Fruit fly (Drosophila melanogaster) whole organism, embryonic: ENCODE results near the gene Acn.

Experiments
- Abd-B ChIP-seq: fragments of 200-800 bp; sonication (Bioruptor generic); optimal IDR thresholded peaks from 2 replicates; lab custom pipeline; 2018; ENCODE audit warnings: missing biosample characterization, mild to moderate bottlenecking, missing genetic modification characterization, moderate library complexity
- Awh ChIP-seq: fragments of 200-800 bp; sonication (Bioruptor generic); IDR thresholded peaks from 2 replicates; pipeline ENCODE4, ENCODE4 v1.3.6; 2022; ENCODE audit warnings: missing biosample characterization, missing genetic modification characterization
- CG1024 ChIP-seq: fragments of 200-800 bp; sonication (Bioruptor generic); IDR thresholded peaks from 2 replicates; pipeline ENCODE4 v1.3.6; 2022; ENCODE audit warnings: missing biosample characterization, missing genetic modification characterization
- CG10321 ChIP-seq: fragments of 200-800 bp; sonication (Bioruptor generic); IDR thresholded peaks from 2 replicates; pipeline ENCODE4 v1.3.6; 2022; ENCODE audit warnings: missing biosample characterization, missing genetic modification characterization
- CG10959 ChIP-seq: fragments of 200-800 bp; sonication (Bioruptor generic); IDR thresholded peaks from 2 replicates; pipeline ENCODE4 v1.3.6; 2022; ENCODE audit warnings: missing biosample characterization, missing genetic modification characterization
- CG10979 ChIP-seq: fragments of 200-800 bp; sonication (Bioruptor generic); optimal IDR thresholded peaks from 2 replicates; lab custom pipeline; 2018; ENCODE audit warnings: missing biosample characterization, mild to moderate bottlenecking, missing genetic modification characterization, moderate library complexity
- CG11093 ChIP-seq: fragments of 200-800 bp; sonication (Bioruptor generic); IDR thresholded peaks from 3 replicates; pipeline ENCODE4 v1.3.6; 2022; ENCODE audit warnings: missing biosample characterization, missing genetic modification characterization
- CG12299 ChIP-seq: fragments of 200-800 bp; sonication (Bioruptor generic); optimal IDR thresholded peaks from 2 replicates; lab custom pipeline; 2018; ENCODE audit warnings: missing biosample characterization, mild to moderate bottlenecking, missing genetic modification characterization
- CG3163 ChIP-seq: fragments of 200-800 bp; sonication (Bioruptor generic); optimal IDR thresholded peaks from 3 replicates; lab custom pipeline; 2016; ENCODE audit warnings: missing biosample characterization, missing genetic modification characterization
- CG3281 ChIP-seq: fragments of 200-800 bp; sonication (Bioruptor generic); optimal IDR thresholded peaks from 3 replicates; lab custom pipeline; 2017; ENCODE audit warnings: missing biosample characterization, mild to moderate bottlenecking, missing genetic modification characterization
- CG4328 ChIP-seq: fragments of 200-800 bp; sonication (Bioruptor generic); optimal IDR thresholded peaks from 3 replicates; lab custom pipeline; 2017; ENCODE audit warnings: missing biosample characterization, missing genetic modification reagents, missing genetic modification characterization
- CG4730 ChIP-seq: fragments of 200-800 bp; sonication (Bioruptor generic); IDR thresholded peaks from 2 replicates; pipeline ENCODE4 v1.3.6; 2022; ENCODE audit warnings: missing biosample characterization, missing genetic modification characterization
- CG6791 ChIP-seq: fragments of 200-800 bp; sonication (Bioruptor generic); IDR thresholded peaks from 3 replicates; pipeline ENCODE4 v1.3.6; 2022; ENCODE audit warnings: missing biosample characterization, missing genetic modification characterization; ENCODE audit not compliant: partially characterized antibody
- CG9727 ChIP-seq: fragments of 200-800 bp; sonication (Bioruptor generic); optimal IDR thresholded peaks from 3 replicates; lab custom pipeline; 2017; ENCODE audit warnings: missing biosample characterization, mild to moderate bottlenecking, missing genetic modification characterization
- CTCF ChIP-seq: fragments of 200-800 bp; sonication (Bioruptor generic); optimal IDR thresholded peaks from 2 replicates; lab custom pipeline; 2017; ENCODE audit warnings: missing biosample characterization, mild to moderate bottlenecking, missing genetic modification characterization, moderate library complexity
- Deaf1 ChIP-seq: fragments of 200-800 bp; optimal IDR thresholded peaks from 3 replicates; lab custom pipeline; 2019; ENCODE audit warnings: missing biosample characterization, mild to moderate bottlenecking, missing genetic modification characterization, moderate library complexity
- Dek ChIP-seq: fragments of 200-800 bp; sonication (Bioruptor generic); optimal IDR thresholded peaks from 3 replicates; lab custom pipeline; 2019; ENCODE audit warnings: missing biosample characterization, mild to moderate bottlenecking, missing genetic modification characterization, moderate library complexity
- Ets97D ChIP-seq: fragments of 200-800 bp; sonication (Bioruptor generic); optimal IDR thresholded peaks from 3 replicates; lab custom pipeline; 2016; ENCODE audit warnings: missing biosample characterization, missing genetic modification characterization
- Fer3 ChIP-seq: fragments of 200-800 bp; sonication (Bioruptor generic); optimal IDR thresholded peaks from 2 replicates; lab custom pipeline; 2018; ENCODE audit warnings: missing biosample characterization, mild to moderate bottlenecking, missing genetic modification characterization, moderate library complexity
- HLH3B ChIP-seq: fragments of 200-800 bp; sonication (Bioruptor generic); IDR thresholded peaks from 2 replicates; pipeline ENCODE4 v1.3.6; 2022; ENCODE audit warnings: missing biosample characterization, missing genetic modification characterization
- MBD-R2 ChIP-seq: fragments of 200-800 bp; sonication (Bioruptor generic); IDR thresholded peaks from 2 replicates; pipeline ENCODE4 v1.3.6; 2022; ENCODE audit warnings: missing biosample characterization, missing genetic modification characterization
- Mes4 ChIP-seq: fragments of 200-800 bp; sonication (Bioruptor generic); optimal IDR thresholded peaks from 2 replicates; lab custom pipeline; 2016; ENCODE audit warnings: missing biosample characterization, missing genetic modification characterization
- Optix ChIP-seq: fragments of 200-800 bp; sonication (Bioruptor generic); IDR thresholded peaks from 3 replicates; pipeline ENCODE4 v1.3.6; 2022; ENCODE audit warnings: missing biosample characterization, missing genetic modification characterization
- Ptx1 ChIP-seq: fragments of 200-800 bp; sonication (Bioruptor generic); IDR thresholded peaks from 2 replicates; pipeline ENCODE4 v1.3.6; 2022; ENCODE audit warnings: missing biosample characterization, missing genetic modification characterization
- Rx ChIP-seq: fragments of 200-800 bp; sonication (Bioruptor generic); IDR thresholded peaks from 2 replicates; pipeline ENCODE4 v1.3.6; 2022; ENCODE audit warnings: missing biosample characterization, missing genetic modification characterization
- Sox100B ChIP-seq: fragments of 200-800 bp; sonication (Bioruptor generic); optimal IDR thresholded peaks from 3 replicates; lab custom pipeline; 2018; ENCODE audit warnings: missing biosample characterization, mild to moderate bottlenecking, missing genetic modification characterization
- bab2 ChIP-seq: fragments of 200-800 bp; sonication (Bioruptor generic); optimal IDR thresholded peaks from 2 replicates; lab custom pipeline; 2016; ENCODE audit warnings: missing biosample characterization, missing genetic modification characterization
- br ChIP-seq: fragments of >200 bp; optimal IDR thresholded peaks from 2 replicates; lab custom pipeline; 2017
- cas ChIP-seq: fragments of 200-800 bp; sonication (Bioruptor generic); IDR thresholded peaks from 2 replicates; pipeline ENCODE4 v1.3.6; 2022; ENCODE audit warnings: missing biosample characterization, missing genetic modification characterization
- chn ChIP-seq: fragments of 200-800 bp; sonication (Bioruptor generic); optimal IDR thresholded peaks from 2 replicates; lab custom pipeline; 2016; ENCODE audit warnings: missing biosample characterization, missing genetic modification characterization
- croc ChIP-seq: fragments of 200-800 bp; sonication (Bioruptor generic); conservative IDR thresholded peaks from 3 replicates; pipeline ENCODE4 v1.3.6; 2022; ENCODE audit warnings: missing biosample characterization, missing genetic modification characterization
- disco-r ChIP-seq: fragments of 200-800 bp; sonication (Bioruptor generic); optimal IDR thresholded peaks from 2 replicates; lab custom pipeline; 2016; ENCODE audit warnings: missing biosample characterization, missing genetic modification characterization
- emc ChIP-seq: fragments of 200-800 bp; sonication (Bioruptor generic); optimal IDR thresholded peaks from 2 replicates; lab custom pipeline; 2016; ENCODE audit warnings: missing biosample characterization, missing genetic modification characterization
- gcm ChIP-seq: fragments of 200-800 bp; sonication (Bioruptor generic); optimal IDR thresholded peaks from 2 replicates; lab custom pipeline; 2019; ENCODE audit warnings: missing biosample characterization, mild to moderate bottlenecking, missing genetic modification characterization, moderate library complexity
- gem ChIP-seq: fragments of 200-800 bp; sonication (Bioruptor generic); optimal IDR thresholded peaks from 2 replicates; lab custom pipeline; 2019; ENCODE audit warnings: missing biosample characterization, mild to moderate bottlenecking, missing genetic modification characterization, moderate library complexity
- grau ChIP-seq: fragments of 200-800 bp; optimal IDR thresholded peaks from 3 replicates; lab custom pipeline; 2019; ENCODE audit warnings: missing biosample characterization, mild to moderate bottlenecking, missing genetic modification characterization, moderate library complexity
- lola ChIP-seq, 3 experiments: fragments of >200 bp in 2 of 3; fragments of 200-800 bp in 1 of 3; sonication (Bioruptor generic) in 1 of 3; optimal IDR thresholded peaks; 2 replicates each; lab custom pipeline; 2017 to 2019; ENCODE audit warnings: missing biosample characterization in 3 of 3, missing genetic modification characterization in 3 of 3, mild to moderate bottlenecking in 1 of 3, moderate library complexity in 1 of 3
- luna ChIP-seq: fragments of 200-800 bp; sonication (Bioruptor generic); optimal IDR thresholded peaks from 2 replicates; lab custom pipeline; 2016; ENCODE audit warnings: missing biosample characterization, missing genetic modification characterization
- maf-S ChIP-seq: fragments of 200-800 bp; sonication (Bioruptor generic); optimal IDR thresholded peaks from 2 replicates; lab custom pipeline; 2016; ENCODE audit warnings: missing biosample characterization, missing genetic modification characterization
- mld ChIP-seq: fragments of 200-800 bp; sonication (Bioruptor generic); IDR thresholded peaks from 3 replicates; pipeline ENCODE4 v1.3.6; 2022; ENCODE audit warnings: missing biosample characterization, missing genetic modification characterization; ENCODE audit not compliant: partially characterized antibody
- oc ChIP-seq: fragments of 200-800 bp; sonication (Bioruptor generic); optimal IDR thresholded peaks from 2 replicates; lab custom pipeline; 2018; ENCODE audit warnings: missing biosample characterization, mild to moderate bottlenecking, missing genetic modification characterization, moderate library complexity
- otp ChIP-seq: fragments of 200-800 bp; sonication (Bioruptor generic); IDR thresholded peaks from 3 replicates; pipeline ENCODE4, ENCODE4 v1.3.6; 2022; ENCODE audit warnings: missing biosample characterization, missing genetic modification characterization
- prd ChIP-seq, 3 experiments: fragments of >200 bp in 2 of 3; fragments of 200-800 bp in 1 of 3; sonication (Bioruptor generic) in 1 of 3; optimal IDR thresholded peaks in 2 of 3; IDR thresholded peaks in 1 of 3; 2 replicates in 2 of 3; 3 replicates in 1 of 3; pipeline versions ENCODE4 v1.3.6 to Lab custom; 2017 to 2022; ENCODE audit warnings: missing biosample characterization in 1 of 3, missing genetic modification characterization in 1 of 3
- pzg ChIP-seq: fragments of 200-800 bp; sonication (Bioruptor generic); optimal IDR thresholded peaks from 3 replicates; lab custom pipeline; 2018; ENCODE audit warnings: missing biosample characterization, mild to moderate bottlenecking, missing genetic modification characterization, moderate library complexity
- repo ChIP-seq: fragments of 200-800 bp; sonication (Bioruptor generic); optimal IDR thresholded peaks from 2 replicates; lab custom pipeline; 2016; ENCODE audit warnings: missing biosample characterization, missing genetic modification characterization
- seq ChIP-seq: fragments of 200-800 bp; sonication (Bioruptor generic); IDR thresholded peaks from 2 replicates; pipeline ENCODE4 v1.3.6; 2022; ENCODE audit warnings: missing biosample characterization, missing genetic modification characterization
- slbo ChIP-seq: fragments of 200-800 bp; sonication (Bioruptor generic); IDR thresholded peaks from 2 replicates; pipeline ENCODE4 v1.3.6; 2022; ENCODE audit warnings: missing biosample characterization, missing genetic modification characterization
- tio ChIP-seq: fragments of 200-800 bp; sonication (Bioruptor generic); optimal IDR thresholded peaks from 2 replicates; lab custom pipeline; 2017; ENCODE audit warnings: missing biosample characterization, missing genetic modification characterization, inconsistent platforms
- twi ChIP-seq: fragments of 200-800 bp; optimal IDR thresholded peaks from 2 replicates; lab custom pipeline; 2019; ENCODE audit warnings: missing biosample characterization, mild to moderate bottlenecking, missing genetic modification characterization, moderate library complexity
- unpg ChIP-seq: fragments of 200-800 bp; sonication (Bioruptor generic); optimal IDR thresholded peaks from 3 replicates; lab custom pipeline; 2018; ENCODE audit warnings: missing biosample characterization, mild to moderate bottlenecking, missing genetic modification characterization, moderate library complexity
- vfl ChIP-seq: fragments of 200-800 bp; sonication (Bioruptor generic); optimal IDR thresholded peaks from 2 replicates; lab custom pipeline; 2016; ENCODE audit warnings: missing biosample characterization, missing genetic modification characterization
- zf30C ChIP-seq: fragments of 200-800 bp; sonication (Bioruptor generic); optimal IDR thresholded peaks from 3 replicates; lab custom pipeline; 2018; ENCODE audit warnings: missing biosample characterization, mild to moderate bottlenecking, missing genetic modification characterization

Acn gene

DNA sequence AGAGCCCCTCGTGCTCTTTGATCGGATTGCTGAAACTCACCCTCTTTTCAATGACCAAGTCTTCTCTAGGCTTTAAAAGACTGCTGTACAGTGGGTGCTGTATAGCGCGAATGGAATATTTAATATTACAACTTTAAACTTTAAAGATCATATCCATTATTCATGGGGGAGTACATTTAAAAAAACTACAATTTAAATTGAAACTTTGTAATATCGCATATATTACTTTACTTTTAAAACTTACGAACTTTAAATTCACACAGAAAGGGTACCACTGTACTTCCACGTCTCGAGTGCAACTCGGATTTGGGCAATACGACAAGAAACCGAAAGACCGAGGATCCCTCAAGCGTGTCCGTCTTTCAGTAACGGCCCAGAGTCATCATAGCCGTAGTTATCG lies 13.8 kb downstream of the Acn start, which contains the start of gene Phlpp (continued):
- no peak; the same call in 1 of the 2 replicates for TF ChIP-seq MBD-R2
- no peak for TF ChIP-seq luna
- no peak for TF ChIP-seq twi (tag; lab: Kevin White, UChicago)
- peak; percentile 71 for TF ChIP-seq CG10959 (GFP tag; lab: Robert Waterston, UW)
- no peak for TF ChIP-seq chn
- no peak for TF ChIP-seq CG3281 (GFP tag; lab: Kevin White, UChicago)
- peak; percentile 78 for TF ChIP-seq Ptx1
- TF ChIP-seq oc = no peak
- TF ChIP-seq CG1024 (GFP tag; lab: Robert Waterston, UW) = peak; percentile 69; the same call in 1 of the 2 replicates
- TF ChIP-seq croc (GFP tag; lab: Robert Waterston, UW) = peak; percentile 59
- no peak for TF ChIP-seq tio (GFP tag; lab: Kevin White, UChicago)
- TF ChIP-seq pzg (GFP tag; lab: Kevin White, UChicago) = no peak
- TF ChIP-seq seq (GFP tag; lab: Robert Waterston, UW) = peak; percentile 24; the same call in 1 of the 2 replicates
- peak; percentile 38; the same call in 1 of the 3 replicates for TF ChIP-seq CG11093 (GFP tag; lab: Robert Waterston, UW)
- TF ChIP-seq Mes4 (GFP tag; lab: Kevin White, UChicago) = no peak
- no peak for TF ChIP-seq zf30C (GFP tag; lab: Kevin White, UChicago)
- TF ChIP-seq CG9727 (GFP tag; lab: Kevin White, UChicago) = peak; percentile 12
- no peak for TF ChIP-seq prd (optimal IDR thresholded peaks at IDR 0.05; lab: Kevin White, UChicago)
- TF ChIP-seq prd (GFP tag; IDR thresholded peaks at IDR 0.05; lab: Robert Waterston, UW) = peak; percentile 82
- TF ChIP-seq CG4730 (GFP tag; lab: Robert Waterston, UW) = peak; percentile 47; the same call in 1 of the 2 replicates
- TF ChIP-seq slbo (GFP tag; lab: Robert Waterston, UW) = no peak
- no peak for TF ChIP-seq repo (GFP tag; lab: Kevin White, UChicago)
- no peak for TF ChIP-seq Ets97D (GFP tag; lab: Kevin White, UChicago)
- peak; percentile 3 for TF ChIP-seq maf-S (GFP tag; lab: Kevin White, UChicago)
- TF ChIP-seq Abd-B = no peak
- no peak for TF ChIP-seq cas (GFP tag; lab: Robert Waterston, UW)
- 0 out of 2 replicates have a peak, but pooled peaks have one; percentile 51 for TF ChIP-seq Awh
- no peak for TF ChIP-seq Sox100B (GFP tag; lab: Kevin White, UChicago)
- TF ChIP-seq disco-r (GFP tag; lab: Kevin White, UChicago) = no peak
- TF ChIP-seq grau (tag; lab: Kevin White, UChicago) = peak; percentile 80
- TF ChIP-seq Rx = peak; percentile 59
- no peak for TF ChIP-seq bab2 (GFP tag; lab: Kevin White, UChicago)
- no peak for TF ChIP-seq CTCF (GFP tag; lab: Kevin White, UChicago)
- TF ChIP-seq Deaf1 = peak; percentile 60
- TF ChIP-seq CG6791 (GFP tag; lab: Robert Waterston, UW) = no peak
- TF ChIP-seq emc (GFP tag; lab: Kevin White, UChicago) = no peak
- TF ChIP-seq br (lab: Kevin White, UChicago) = no peak
- TF ChIP-seq CG10979 = peak; percentile 83
- TF ChIP-seq gem (tag; lab: Kevin White, UChicago) = no peak
- no peak for TF ChIP-seq CG4328 (GFP tag; lab: Kevin White, UChicago)
- TF ChIP-seq otp (GFP tag; lab: Robert Waterston, UW) = 0 out of 3 replicates have a peak, but pooled peaks have one; percentile 24
- TF ChIP-seq Optix (GFP tag; lab: Robert Waterston, UW) = no peak
- TF ChIP-seq Dek (tag; lab: Kevin White, UChicago) = no peak
- TF ChIP-seq mld = no peak
- peak; percentile 8 for TF ChIP-seq gcm
- no peak for TF ChIP-seq CG12299
- peak in 1 of 3 experiments; percentile 46 for TF ChIP-seq lola (GFP tag; optimal IDR thresholded peaks at IDR 0.05; lab: Kevin White, UChicago)
- peak; percentile 68 for TF ChIP-seq HLH3B (GFP tag; lab: Robert Waterston, UW)
- 0 out of 2 replicates have a peak, but pooled peaks have one; percentile 11 for TF ChIP-seq CG10321 (GFP tag; lab: Robert Waterston, UW)
- TF ChIP-seq vfl (GFP tag; lab: Kevin White, UChicago) = no peak
- TF ChIP-seq unpg (GFP tag; lab: Kevin White, UChicago) = peak; percentile 31
- TF ChIP-seq CG3163 = peak; percentile 49
- TF ChIP-seq Fer3 = peak; percentile 55
